Worm (Caenorhabditis elegans) whole organism, late embryonic: ENCODE results near the gene cid-1.

Source experiments
- ceh-24 ChIP-seq: sonication (generic microtip); optimal IDR thresholded peaks from 2 replicates; lab custom pipeline; 2016; ENCODE audit warnings: mild to moderate bottlenecking, missing genetic modification characterization, missing compliant biosample characterization
- dmd-4 ChIP-seq: sonication (generic microtip); optimal IDR thresholded peaks from 2 replicates; lab custom pipeline; 2016; ENCODE audit warnings: borderline replicate concordance, missing genetic modification characterization, missing compliant biosample characterization
- dve-1 ChIP-seq: sonication (generic microtip); optimal IDR thresholded peaks from 2 replicates; lab custom pipeline; 2017; ENCODE audit warnings: antibody characterized with exemption, mild to moderate bottlenecking, missing genetic modification characterization, missing compliant biosample characterization
- elt-2 ChIP-seq: sonication (generic microtip); optimal IDR thresholded peaks from 2 replicates; lab custom pipeline; 2016; ENCODE audit warnings: missing genetic modification reagents, missing genetic modification characterization, missing compliant biosample characterization
- elt-4 ChIP-seq: sonication (generic microtip); optimal IDR thresholded peaks from 2 replicates; lab custom pipeline; 2016; ENCODE audit warnings: missing genetic modification characterization, missing compliant biosample characterization
- fkh-6 ChIP-seq: sonication (generic microtip); optimal IDR thresholded peaks from 2 replicates; lab custom pipeline; 2016; ENCODE audit warnings: missing genetic modification characterization, missing compliant biosample characterization
- hlh-15 ChIP-seq: sonication (generic microtip); optimal IDR thresholded peaks from 2 replicates; lab custom pipeline; 2016; ENCODE audit warnings: missing genetic modification characterization, missing compliant biosample characterization
- nfya-1 ChIP-seq: sonication (generic microtip); optimal IDR thresholded peaks from 2 replicates; lab custom pipeline; 2017; ENCODE audit warnings: missing genetic modification characterization, mild to moderate bottlenecking, missing compliant biosample characterization, antibody characterized with exemption, moderate library complexity
- nhr-11 ChIP-seq: fragments of 150-350 bp; optimal IDR thresholded peaks from 2 replicates; lab custom pipeline; 2014; ENCODE audit warnings: missing biosample characterization, missing genetic modification characterization
- pat-9 ChIP-seq: fragments of 200-800 bp; sonication (Bioruptor generic); optimal IDR thresholded peaks from 2 replicates; lab custom pipeline; 2018; ENCODE audit warnings: mild to moderate bottlenecking, missing genetic modification characterization, moderate library complexity, missing compliant biosample characterization
- pha-4 ChIP-seq: fragments of 150-350 bp; optimal IDR thresholded peaks from 2 replicates; lab custom pipeline; 2018; ENCODE audit warnings: missing biosample characterization, missing genetic modification reagents, missing genetic modification characterization
- pqm-1 ChIP-seq: sonication (generic microtip); optimal IDR thresholded peaks from 2 replicates; lab custom pipeline; 2016; ENCODE audit warnings: missing genetic modification characterization, missing compliant biosample characterization
- unc-86 ChIP-seq: sonication (generic microtip); optimal IDR thresholded peaks from 2 replicates; lab custom pipeline; 2016; ENCODE audit warnings: missing genetic modification characterization, missing compliant biosample characterization
- zip-5 ChIP-seq: sonication (generic microtip); optimal IDR thresholded peaks from 2 replicates; lab custom pipeline; 2016; ENCODE audit warnings: missing genetic modification characterization, missing compliant biosample characterization

- TF ChIP-seq hlh-15 (tag; lab: Kevin White, UChicago) (no peak), zip-5 (tag; lab: Kevin White, UChicago) (no peak), elt-4 (tag; lab: Kevin White, UChicago) (no peak), nhr-11 (tag; lab: Kevin White, UChicago) (no peak), elt-2 (no peak), pqm-1 (tag; lab: Kevin White, UChicago) (no peak), unc-86 (tag; lab: Kevin White, UChicago) (no peak), nfya-1 (tag; lab: Kevin White, UChicago) (no peak), ceh-24 (tag; lab: Kevin White, UChicago) (no peak), dve-1 (tag; lab: Kevin White, UChicago) (no peak), fkh-6 (tag; lab: Kevin White, UChicago) (no peak), pat-9 (tag; lab: Kevin White, UChicago) (no peak), dmd-4 (tag; lab: Kevin White, UChicago) (no peak), pha-4 (no peak)
These were observed 36.6 kb upstream of the cid-1 start for ce11 chrIII:5137099-5137498.
